Worm (Caenorhabditis elegans): ENCODE results near the gene pqn-76.
A peak's percentile ranks its signal among the peaks of the same experiment; 100 is the strongest.
"Not testable (repeated sequence)": the region's sequence is repeated elsewhere in the genome, so short reads cannot be mapped to it uniquely, and the experiment has no call there.

Gene pqn-76

ce11 chrIV:15593078-15593477 is 14.2 kb downstream of the pqn-76 start:
- TF ChIP-seq elt-2 (tag; optimal IDR thresholded peaks at IDR 0.05) (peak; percentile 2), efl-3 (GFP tag; optimal IDR thresholded peaks at IDR 0.05) (no peak)

DNA sequence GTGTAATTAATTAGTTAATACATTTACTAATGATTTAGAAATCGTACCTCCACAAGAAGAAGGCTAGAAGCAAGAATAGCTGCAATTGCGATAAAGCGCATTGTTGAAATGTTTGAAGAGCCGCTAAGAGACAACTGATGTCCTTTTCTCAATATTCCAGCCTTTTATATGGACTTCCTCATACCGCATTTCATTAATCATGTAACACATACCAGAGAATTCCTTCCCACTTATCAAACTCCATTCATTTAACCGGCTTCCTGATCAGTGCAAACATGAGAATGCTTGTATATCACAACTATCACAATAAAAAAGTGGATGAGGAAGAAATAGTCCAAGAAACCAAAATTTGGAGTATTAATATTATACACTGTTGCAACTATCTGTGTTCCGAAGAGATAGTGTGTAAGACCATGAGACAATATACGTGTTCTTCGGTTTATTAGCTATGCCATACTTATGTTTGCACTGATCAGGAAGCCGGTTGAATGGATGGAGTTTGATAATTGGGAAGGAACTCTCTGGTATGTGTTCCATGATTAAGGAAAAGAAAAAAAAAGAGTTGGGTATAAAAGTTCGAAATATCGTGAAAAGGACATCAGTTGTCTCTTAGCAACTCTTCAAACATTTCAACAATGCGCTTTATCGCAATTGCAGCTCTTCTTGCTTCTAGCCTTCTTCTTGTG is 16.2 kb downstream of the pqn-76 start, which contains the start of the genes pqn-78 and pqn-79:
Gene pqn-78 (minus strand): TSS at position 101 of the 686 bp plus-strand sequence.
Gene pqn-79 (plus strand): TSS at position 636 of the 686 bp plus-strand sequence.
- TF ChIP-seq hlh-4, rnt-1, ztf-11 (tag; optimal IDR thresholded peaks at IDR 0.05): not testable (repeated sequence)

DNA sequence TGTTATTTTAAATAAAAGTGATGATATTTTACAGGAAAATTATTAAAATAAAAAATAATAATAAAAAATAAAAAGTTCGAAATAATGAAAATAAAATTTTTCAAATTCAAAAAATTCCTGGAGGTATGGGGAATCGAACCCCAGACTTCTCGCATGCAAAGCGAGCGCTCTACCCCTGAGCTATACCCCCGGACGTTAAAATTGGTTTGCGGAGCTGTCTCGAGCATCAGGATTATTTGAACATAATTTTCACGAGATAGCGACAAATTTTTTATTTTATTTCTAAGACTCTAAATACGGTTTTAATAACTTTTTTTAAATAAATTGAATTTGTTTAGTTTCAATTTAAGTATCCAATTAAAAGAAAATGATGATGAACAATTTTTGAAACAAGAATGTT is 25.3 kb downstream of the pqn-76 start:
- TF ChIP-seq aha-1 (tag; optimal IDR thresholded peaks at IDR 0.05) (no peak), unc-98 (GFP tag; IDR thresholded peaks at IDR 0.05) (no peak), sptf-1 (tag; optimal IDR thresholded peaks at IDR 0.05) (no peak), egl-27 (tag; optimal IDR thresholded peaks at IDR 0.05) (no peak), sup-37 (GFP tag; optimal IDR thresholded peaks at IDR 0.05) (no peak), ztf-11 (tag; optimal IDR thresholded peaks at IDR 0.05) (no peak), ceh-90 (tag; optimal IDR thresholded peaks at IDR 0.05) (no peak), nhr-84 (tag; optimal IDR thresholded peaks at IDR 0.05) (no peak), pax-3 (tag; optimal IDR thresholded peaks at IDR 0.05) (no peak), nhr-71 (tag; optimal IDR thresholded peaks at IDR 0.05) (no peak), snpc-4 (tag; optimal IDR thresholded peaks at IDR 0.05) (no peak)

DNA sequence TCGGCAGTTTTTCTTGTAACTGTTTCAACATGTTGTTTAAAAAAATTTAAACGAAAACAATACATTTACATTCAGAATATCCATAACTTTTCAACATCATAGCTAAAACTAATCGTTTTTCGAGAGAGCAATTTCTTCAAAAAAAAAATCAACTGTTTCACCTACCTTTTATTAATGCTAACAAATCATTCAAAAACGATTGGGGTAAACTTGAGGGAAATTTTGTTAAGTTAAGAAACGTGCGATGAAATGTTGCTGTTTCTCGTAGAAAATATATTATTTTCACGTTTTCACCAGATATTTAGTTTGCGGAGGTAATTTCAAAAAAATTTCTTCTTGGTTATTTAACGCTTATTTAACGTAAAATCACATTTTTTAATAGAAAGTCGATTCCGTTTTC is 27.5 kb downstream of the pqn-76 start:
- no peak for TF ChIP-seq swsn-7 (tag; optimal IDR thresholded peaks at IDR 0.05)
- no peak for TF ChIP-seq lin-39 (tag; optimal IDR thresholded peaks at IDR 0.05)
- TF ChIP-seq Y116A8C.19 (tag; optimal IDR thresholded peaks at IDR 0.05; ENCODE audit: borderline replicate concordance) = no peak

DNA sequence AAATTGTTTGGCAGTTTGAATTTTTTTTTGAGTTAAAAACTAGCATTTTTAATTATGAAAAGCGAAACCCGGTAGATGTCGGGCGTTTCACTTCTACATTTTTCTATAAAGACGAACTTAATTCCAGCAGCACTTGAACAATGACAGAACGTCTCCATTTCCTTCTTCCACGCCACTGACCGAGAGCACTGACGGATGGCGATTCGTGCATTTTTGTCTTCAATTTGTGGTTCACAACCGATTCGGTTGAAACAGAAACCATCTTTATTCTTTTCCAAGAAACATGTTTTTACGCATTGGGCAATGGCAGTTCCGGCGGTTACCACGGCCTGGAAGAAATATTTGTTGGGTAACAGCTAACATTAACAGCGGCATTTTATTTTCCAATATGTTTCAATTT is 34.3 kb downstream of the pqn-76 start:
- TF ChIP-seq elt-2 (tag; optimal IDR thresholded peaks at IDR 0.05) (no peak), ztf-4 (tag; optimal IDR thresholded peaks at IDR 0.05) (no peak), lin-39 (tag; optimal IDR thresholded peaks at IDR 0.05) (no peak)

DNA sequence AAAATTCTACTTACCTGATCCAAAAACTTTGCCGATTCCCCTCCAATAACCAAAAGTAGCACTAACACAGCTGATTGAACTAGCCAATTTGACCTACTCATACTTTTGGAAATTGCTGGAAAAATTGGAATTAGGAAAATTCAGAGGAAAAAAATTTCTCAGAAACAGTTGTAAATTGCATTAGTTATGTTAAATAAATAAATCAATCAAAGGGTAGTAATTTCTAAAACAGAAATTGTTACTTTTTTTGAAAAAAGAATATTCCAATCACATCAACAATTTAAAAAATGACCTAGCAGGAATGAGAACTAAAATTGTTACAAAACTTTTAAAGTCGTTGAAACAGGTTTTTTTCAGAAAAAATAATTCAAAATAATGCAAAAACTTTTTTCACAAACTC is 38.1 kb downstream of the pqn-76 start, which contains the start of gene Y105C5A.8:
Gene Y105C5A.8 (minus strand): TSS at position 101 of the 400 bp plus-strand sequence.
- TF ChIP-seq fkh-10 (GFP tag; optimal IDR thresholded peaks at IDR 0.05) = no peak
- no peak for TF ChIP-seq grh-1 (GFP tag; IDR thresholded peaks at IDR 0.05)
- no peak for TF ChIP-seq dpl-1 (GFP tag; optimal IDR thresholded peaks at IDR 0.05)
- TF ChIP-seq C34B4.2 (tag; optimal IDR thresholded peaks at IDR 0.05) = no peak
- TF ChIP-seq ama-1 (optimal IDR thresholded peaks at IDR 0.05) = no peak
- TF ChIP-seq tlp-1 (tag; optimal IDR thresholded peaks at IDR 0.05) = no peak
- TF ChIP-seq lin-35 (GFP tag; optimal IDR thresholded peaks at IDR 0.05) = no peak
- TF ChIP-seq lin-15B (tag; optimal IDR thresholded peaks at IDR 0.05) = no peak
- TF ChIP-seq mep-1 (tag; optimal IDR thresholded peaks at IDR 0.05) = no peak
- TF ChIP-seq snpc-4 (tag; optimal IDR thresholded peaks at IDR 0.05) = no peak
- TF ChIP-seq nhr-20 (tag; optimal IDR thresholded peaks at IDR 0.05) = no peak
- no peak for TF ChIP-seq nhr-19 (GFP tag; conservative IDR thresholded peaks at IDR 0.05)
- no peak for TF ChIP-seq nhr-71 (tag; optimal IDR thresholded peaks at IDR 0.05)
- no peak for TF ChIP-seq efl-1 (optimal IDR thresholded peaks at IDR 0.05)
- no peak for TF ChIP-seq efl-1 (GFP tag; optimal IDR thresholded peaks at IDR 0.05 in 1 of 2)
- TF ChIP-seq fkh-4 (tag; optimal IDR thresholded peaks at IDR 0.05; ENCODE audit: borderline replicate concordance) = no peak
